Fruit fly (Drosophila melanogaster) whole organism, embryonic: ENCODE results near the gene CG5043.
A peak's percentile ranks its signal among the peaks of the same experiment; 100 is the strongest.

Experiments
- Aef1 ChIP-seq: fragments of 200-800 bp; sonication (Bioruptor generic); IDR thresholded peaks from 3 replicates; pipeline ENCODE4 v1.3.6; 2022; ENCODE audit warnings: missing biosample characterization, missing genetic modification characterization
- Bdp1 ChIP-seq: fragments of 200-800 bp; sonication (Bioruptor generic); optimal IDR thresholded peaks from 3 replicates; lab custom pipeline; 2016; ENCODE audit warnings: missing biosample characterization, missing genetic modification characterization
- Blimp-1 ChIP-seq: fragments of 200-800 bp; sonication (Bioruptor generic); optimal IDR thresholded peaks from 3 replicates; lab custom pipeline; 2018; ENCODE audit warnings: missing biosample characterization, missing genetic modification characterization, mild to moderate bottlenecking, moderate library complexity, missing genetic modification reagents
- BtbVII ChIP-seq: fragments of 200-800 bp; sonication (Bioruptor generic); optimal IDR thresholded peaks from 3 replicates; lab custom pipeline; 2017; ENCODE audit warnings: missing biosample characterization, mild to moderate bottlenecking, missing genetic modification characterization
- CG12299 ChIP-seq: fragments of 200-800 bp; sonication (Bioruptor generic); optimal IDR thresholded peaks from 2 replicates; lab custom pipeline; 2018; ENCODE audit warnings: missing biosample characterization, mild to moderate bottlenecking, missing genetic modification characterization
- CG12391 ChIP-seq: fragments of 200-800 bp; sonication (Bioruptor generic); optimal IDR thresholded peaks from 3 replicates; lab custom pipeline; 2018; ENCODE audit warnings: missing biosample characterization, mild to moderate bottlenecking, missing genetic modification characterization, moderate library complexity
- CG12659 ChIP-seq: fragments of 200-800 bp; sonication (Bioruptor generic); optimal IDR thresholded peaks from 3 replicates; lab custom pipeline; 2017; ENCODE audit warnings: mild to moderate bottlenecking, missing biosample characterization, missing genetic modification reagents, missing genetic modification characterization
- CG12942 ChIP-seq: fragments of 200-800 bp; sonication (Bioruptor generic); optimal IDR thresholded peaks from 3 replicates; lab custom pipeline; 2016; ENCODE audit warnings: missing biosample characterization, missing genetic modification characterization
- CG15269 ChIP-seq: fragments of 200-800 bp; sonication (Bioruptor generic); optimal IDR thresholded peaks from 2 replicates; lab custom pipeline; 2018; ENCODE audit warnings: missing biosample characterization, mild to moderate bottlenecking, missing genetic modification characterization, moderate library complexity
- CG17568 ChIP-seq: fragments of 200-800 bp; sonication (Bioruptor generic); optimal IDR thresholded peaks from 2 replicates; lab custom pipeline; 2018; ENCODE audit warnings: missing biosample characterization, mild to moderate bottlenecking, missing genetic modification characterization, moderate library complexity
- CG17612 ChIP-seq: fragments of 200-800 bp; sonication (Bioruptor generic); IDR thresholded peaks from 2 replicates; pipeline ENCODE4 v1.3.6; 2022; ENCODE audit warnings: missing biosample characterization, missing genetic modification characterization
- CG2129 ChIP-seq: fragments of 200-800 bp; sonication (Bioruptor generic); IDR thresholded peaks from 2 replicates; pipeline ENCODE4 v1.3.6; 2022; ENCODE audit warnings: missing biosample characterization, missing genetic modification characterization; ENCODE audit not compliant: partially characterized antibody
- CG2678 ChIP-seq: fragments of 200-800 bp; sonication (Bioruptor generic); optimal IDR thresholded peaks from 3 replicates; lab custom pipeline; 2019; ENCODE audit warnings: missing biosample characterization, mild to moderate bottlenecking, missing genetic modification characterization, moderate library complexity
- CG32767 ChIP-seq: fragments of 200-800 bp; sonication (Bioruptor generic); IDR thresholded peaks from 2 replicates; pipeline ENCODE4 v1.3.6; 2022; ENCODE audit warnings: missing biosample characterization, missing genetic modification characterization
- CG32772 ChIP-seq: fragments of 200-800 bp; sonication (Bioruptor generic); IDR thresholded peaks from 2 replicates; pipeline ENCODE4 v1.3.6; 2022; ENCODE audit warnings: missing biosample characterization, missing genetic modification characterization
- CG3838 ChIP-seq: fragments of 200-800 bp; sonication (Bioruptor generic); optimal IDR thresholded peaks from 3 replicates; lab custom pipeline; 2016; ENCODE audit warnings: missing biosample characterization, missing genetic modification characterization
- CG4707 ChIP-seq: fragments of 200-800 bp; sonication (Bioruptor generic); optimal IDR thresholded peaks from 2 replicates; lab custom pipeline; 2018; ENCODE audit warnings: missing biosample characterization, mild to moderate bottlenecking, missing genetic modification characterization, moderate library complexity
- CG4730 ChIP-seq: fragments of 200-800 bp; sonication (Bioruptor generic); IDR thresholded peaks from 2 replicates; pipeline ENCODE4 v1.3.6; 2022; ENCODE audit warnings: missing biosample characterization, missing genetic modification characterization
- CG7839 ChIP-seq: fragments of 200-800 bp; sonication (Bioruptor generic); optimal IDR thresholded peaks from 3 replicates; lab custom pipeline; 2018; ENCODE audit warnings: missing biosample characterization, mild to moderate bottlenecking, missing genetic modification characterization, moderate library complexity
- CG9609 ChIP-seq: fragments of 200-800 bp; sonication (Bioruptor generic); optimal IDR thresholded peaks from 3 replicates; lab custom pipeline; 2016; ENCODE audit warnings: missing biosample characterization, missing genetic modification characterization
- Dbx ChIP-seq: fragments of 200-800 bp; sonication (Bioruptor generic); IDR thresholded peaks from 3 replicates; pipeline ENCODE4 v1.3.6; 2022; ENCODE audit warnings: missing biosample characterization, missing genetic modification characterization
- Drgx ChIP-seq: fragments of 200-800 bp; sonication (Bioruptor generic); IDR thresholded peaks from 2 replicates; pipeline ENCODE4 v1.3.6; 2022; ENCODE audit warnings: missing biosample characterization, missing genetic modification characterization
- E2f1 ChIP-seq: fragments of 200-800 bp; sonication (Bioruptor generic); IDR thresholded peaks from 2 replicates; pipeline ENCODE4 v1.3.6; 2022; ENCODE audit warnings: missing biosample characterization, missing genetic modification characterization
- E2f2 ChIP-seq: fragments of 200-800 bp; sonication (Bioruptor generic); IDR thresholded peaks from 2 replicates; pipeline ENCODE4 v1.3.6; 2022; ENCODE audit warnings: missing biosample characterization, missing genetic modification characterization
- Fer1 ChIP-seq: fragments of 200-800 bp; sonication (Bioruptor generic); optimal IDR thresholded peaks from 2 replicates; lab custom pipeline; 2017; ENCODE audit warnings: missing biosample characterization, mild to moderate bottlenecking, missing genetic modification characterization
- Hr51 ChIP-seq, 2 experiments: fragments of 200-800 bp; sonication (Bioruptor generic); optimal IDR thresholded peaks; 2 replicates in 1 of 2; 3 replicates in 1 of 2; lab custom pipeline; 2016 to 2018; ENCODE audit warnings: missing biosample characterization in 2 of 2, missing genetic modification characterization in 2 of 2, mild to moderate bottlenecking in 1 of 2, moderate library complexity in 1 of 2
- Med ChIP-seq: fragments of 200-800 bp; sonication (Bioruptor generic); peaks from one replicate; lab custom pipeline; 2016; ENCODE audit warnings: missing biosample characterization, missing genetic modification characterization, mild to moderate bottlenecking, inconsistent platforms, moderate library complexity
- Meics ChIP-seq: fragments of 200-800 bp; sonication (Bioruptor generic); optimal IDR thresholded peaks from 2 replicates; lab custom pipeline; 2017; ENCODE audit warnings: missing biosample characterization, mild to moderate bottlenecking, missing genetic modification characterization
- Side ChIP-seq: fragments of 200-800 bp; sonication (Bioruptor generic); optimal IDR thresholded peaks from 2 replicates; lab custom pipeline; 2016; ENCODE audit warnings: missing biosample characterization, missing genetic modification characterization
- Six4 ChIP-seq: fragments of 200-800 bp; sonication (Bioruptor generic); optimal IDR thresholded peaks from 2 replicates; lab custom pipeline; 2016; ENCODE audit warnings: missing biosample characterization, missing genetic modification characterization
- Taf1 ChIP-seq: fragments of 200-800 bp; sonication (Bioruptor generic); IDR thresholded peaks from 2 replicates; pipeline ENCODE4 v1.3.6; 2022; ENCODE audit warnings: missing biosample characterization, missing genetic modification characterization
- Usf ChIP-seq: fragments of 200-800 bp; sonication (Bioruptor generic); optimal IDR thresholded peaks from 2 replicates; lab custom pipeline; 2017; ENCODE audit warnings: missing genotype, missing biosample characterization, missing genetic modification characterization
- bcd ChIP-seq: fragments of 200-800 bp; sonication (Bioruptor generic); optimal IDR thresholded peaks from 2 replicates; lab custom pipeline; 2017; ENCODE audit warnings: missing biosample characterization, mild to moderate bottlenecking, missing genetic modification characterization
- caup ChIP-seq: fragments of 200-800 bp; sonication (Bioruptor generic); optimal IDR thresholded peaks from 3 replicates; lab custom pipeline; 2017; ENCODE audit warnings: missing biosample characterization, mild to moderate bottlenecking, missing genetic modification characterization, moderate library complexity; ENCODE audit not compliant: severe bottlenecking
- dpn ChIP-seq, 2 experiments: fragments of 200-800 bp; sonication (Bioruptor generic); optimal IDR thresholded peaks; 3 replicates each; lab custom pipeline; 2016; ENCODE audit warnings: missing biosample characterization in 2 of 2, missing genetic modification characterization in 2 of 2
- exex ChIP-seq: fragments of 200-800 bp; sonication (Bioruptor generic); optimal IDR thresholded peaks from 4 replicates; lab custom pipeline; 2018; ENCODE audit warnings: missing biosample characterization, mild to moderate bottlenecking, missing genetic modification characterization, moderate library complexity
- fu2 ChIP-seq: fragments of 200-800 bp; sonication (Bioruptor generic); optimal IDR thresholded peaks from 2 replicates; lab custom pipeline; 2016; ENCODE audit warnings: missing biosample characterization, missing genetic modification characterization
- gem ChIP-seq: fragments of 200-800 bp; sonication (Bioruptor generic); optimal IDR thresholded peaks from 2 replicates; lab custom pipeline; 2019; ENCODE audit warnings: missing biosample characterization, mild to moderate bottlenecking, missing genetic modification characterization, moderate library complexity
- lab ChIP-seq: fragments of 200-800 bp; sonication (Bioruptor generic); optimal IDR thresholded peaks from 3 replicates; lab custom pipeline; 2017; ENCODE audit warnings: missing biosample characterization, missing genetic modification characterization, mild to moderate bottlenecking, moderate library complexity, missing genetic modification reagents
- lbe ChIP-seq: fragments of 200-800 bp; sonication (Bioruptor generic); optimal IDR thresholded peaks from 2 replicates; lab custom pipeline; 2016; ENCODE audit warnings: missing biosample characterization, mild to moderate bottlenecking, missing genetic modification characterization
- nerfin-2 ChIP-seq: fragments of 200-800 bp; sonication (Bioruptor generic); IDR thresholded peaks from 2 replicates; pipeline ENCODE4 v1.3.6; 2022; ENCODE audit warnings: missing biosample characterization, missing genetic modification characterization; ENCODE audit not compliant: partially characterized antibody
- pfk ChIP-seq: fragments of 200-800 bp; sonication (Bioruptor generic); optimal IDR thresholded peaks from 2 replicates; lab custom pipeline; 2018; ENCODE audit warnings: missing biosample characterization, mild to moderate bottlenecking, missing genetic modification characterization, moderate library complexity
- pros ChIP-seq: fragments of 200-800 bp; sonication (Bioruptor generic); optimal IDR thresholded peaks from 3 replicates; lab custom pipeline; 2019; ENCODE audit warnings: missing biosample characterization, mild to moderate bottlenecking, missing genetic modification characterization, moderate library complexity
- row ChIP-seq: fragments of 200-800 bp; sonication (Bioruptor generic); IDR thresholded peaks from 3 replicates; pipeline ENCODE4 v1.3.6; 2022; ENCODE audit warnings: missing biosample characterization, missing genetic modification characterization
- schlank ChIP-seq: fragments of 200-800 bp; sonication (Bioruptor generic); optimal IDR thresholded peaks from 2 replicates; lab custom pipeline; 2018; ENCODE audit warnings: missing biosample characterization, mild to moderate bottlenecking, missing genetic modification characterization
- sd ChIP-seq: fragments of 200-800 bp; sonication (Bioruptor generic); optimal IDR thresholded peaks from 3 replicates; lab custom pipeline; 2018; ENCODE audit warnings: missing biosample characterization, mild to moderate bottlenecking, missing genetic modification characterization, moderate library complexity
- sima ChIP-seq: fragments of 200-800 bp; sonication (Bioruptor generic); optimal IDR thresholded peaks from 2 replicates; lab custom pipeline; 2016; ENCODE audit warnings: missing biosample characterization, missing genetic modification characterization
- sqz ChIP-seq: fragments of 200-800 bp; sonication (Bioruptor generic); optimal IDR thresholded peaks from 3 replicates; lab custom pipeline; 2018; ENCODE audit warnings: missing biosample characterization, mild to moderate bottlenecking, missing genetic modification characterization
- tna ChIP-seq: fragments of 200-800 bp; sonication (Bioruptor generic); IDR thresholded peaks from 2 replicates; pipeline ENCODE4 v1.3.6; 2022; ENCODE audit warnings: missing biosample characterization, missing genetic modification characterization; ENCODE audit not compliant: partially characterized antibody
- unpg ChIP-seq: fragments of 200-800 bp; sonication (Bioruptor generic); optimal IDR thresholded peaks from 3 replicates; lab custom pipeline; 2018; ENCODE audit warnings: missing biosample characterization, mild to moderate bottlenecking, missing genetic modification characterization, moderate library complexity
- wek ChIP-seq: fragments of 200-800 bp; sonication (Bioruptor generic); optimal IDR thresholded peaks from 3 replicates; lab custom pipeline; 2018; ENCODE audit warnings: missing biosample characterization, mild to moderate bottlenecking, missing genetic modification characterization, moderate library complexity

Gene CG5043

dm6 chr2L:17385221-17385529, 48.5 kb upstream of the CG5043 start (continued):
- TF ChIP-seq Meics (no peak), CG15269 (tag; lab: Kevin White, UChicago) (peak; percentile 30), Usf (GFP tag; lab: Kevin White, UChicago) (no peak), Bdp1 (no peak), Aef1 (GFP tag; lab: Robert Waterston, UW) (peak; percentile 89), CG9609 (GFP tag; lab: Kevin White, UChicago) (no peak), row (GFP tag; lab: Robert Waterston, UW) (peak; percentile 52; the same call in 2 of the 3 replicates), CG12942 (GFP tag; lab: Kevin White, UChicago) (no peak), pfk (GFP tag; lab: Kevin White, UChicago) (no peak), CG4730 (GFP tag; lab: Robert Waterston, UW) (no peak), caup (GFP tag; lab: Kevin White, UChicago) (peak; percentile 3), CG17568 (peak; percentile 5), unpg (peak; percentile 10), tna (GFP tag; lab: Robert Waterston, UW) (no peak), nerfin-2 (GFP tag; lab: Robert Waterston, UW) (no peak), Side (GFP tag; lab: Kevin White, UChicago) (no peak), lab (GFP tag; lab: Kevin White, UChicago) (peak; percentile 14), Fer1 (GFP tag; lab: Kevin White, UChicago) (peak; percentile 15), BtbVII (GFP tag; lab: Kevin White, UChicago) (no peak), dpn (GFP tag; optimal IDR thresholded peaks at IDR 0.05; lab: Kevin White, UChicago) (no peak), CG32772 (GFP tag; lab: Robert Waterston, UW) (no peak), CG4707 (GFP tag; lab: Kevin White, UChicago) (no peak), CG7839 (tag; lab: Kevin White, UChicago) (peak; percentile 29), pros (GFP tag; lab: Kevin White, UChicago) (no peak), CG12299 (tag; lab: Kevin White, UChicago) (no peak), Drgx (GFP tag; lab: Robert Waterston, UW) (peak; percentile 87), E2f2 (GFP tag; lab: Robert Waterston, UW) (peak; percentile 62), Dbx (no peak), bcd (GFP tag; lab: Kevin White, UChicago) (peak; percentile 4), CG2678 (tag; lab: Kevin White, UChicago) (peak; percentile 27), schlank (no peak), CG2129 (GFP tag; lab: Robert Waterston, UW) (no peak), CG3838 (GFP tag; lab: Kevin White, UChicago) (no peak), sima (GFP tag; lab: Kevin White, UChicago) (no peak), Six4 (GFP tag; lab: Kevin White, UChicago) (no peak), sqz (GFP tag; lab: Kevin White, UChicago) (peak; percentile 57), sd (tag; lab: Kevin White, UChicago) (peak; percentile 60), exex (tag; lab: Kevin White, UChicago) (no peak), Med (peak; percentile 74), lbe (peak; percentile 68), gem (peak; percentile 43), Blimp-1 (GFP tag; lab: Kevin White, UChicago) (peak; percentile 16), CG12659 (GFP tag; lab: Kevin White, UChicago) (no peak), Hr51 (GFP tag; optimal IDR thresholded peaks at IDR 0.05; lab: Kevin White, UChicago) (peak in 1 of 2 experiments; percentile 23), fu2 (GFP tag; lab: Kevin White, UChicago) (no peak), CG12391 (tag; lab: Kevin White, UChicago) (peak; percentile 13), wek (no peak), CG32767 (GFP tag; lab: Robert Waterston, UW) (no peak), E2f1 (peak; percentile 82; the same call in 1 of the 2 replicates), Taf1 (GFP tag; lab: Robert Waterston, UW) (no peak), CG17612 (GFP tag; lab: Robert Waterston, UW) (no peak)
